Worm (Caenorhabditis elegans): ENCODE data around the gene fbxc-31.

The fbxc-31 gene

DNA sequence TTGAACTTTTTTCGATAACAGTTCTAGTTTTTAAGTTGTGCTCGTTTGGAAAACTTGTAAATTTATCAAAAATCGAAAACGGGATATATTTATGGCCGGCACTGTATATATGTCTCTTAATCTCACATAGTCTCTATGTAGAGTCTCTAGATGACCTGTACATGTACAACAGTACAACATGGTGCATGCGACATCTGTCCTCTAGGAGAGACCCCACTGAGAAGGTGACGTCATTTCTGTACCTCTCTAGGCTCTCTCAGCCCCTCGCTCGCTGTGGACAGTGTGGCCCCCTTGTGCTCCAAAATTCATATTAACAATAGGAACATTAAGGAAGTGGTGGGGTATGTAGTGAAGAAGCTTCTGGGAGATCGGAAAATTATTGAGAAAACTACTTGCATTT is 25.5 kb downstream of the fbxc-31 start:
- TF ChIP-seq ama-1 (optimal IDR thresholded peaks at IDR 0.05) (no peak), ama-1 (GFP tag; optimal IDR thresholded peaks at IDR 0.05) (no peak), tbp1 (GFP tag; optimal IDR thresholded peaks at IDR 0.05) (no peak), sptf-2 (GFP tag; optimal IDR thresholded peaks at IDR 0.05) (no peak), sea-2 (GFP tag; IDR thresholded peaks at IDR 0.05) (no peak), pha-4 (tag; optimal IDR thresholded peaks at IDR 0.05) (no peak), hmg-1.2 (GFP tag; IDR thresholded peaks at IDR 0.05) (no peak), xnd-1 (tag; optimal IDR thresholded peaks at IDR 0.05) (no peak), cebp-2 (GFP tag; IDR thresholded peaks at IDR 0.05) (no peak), bed-2 (GFP tag; IDR thresholded peaks at IDR 0.05) (no peak), dox-1 (GFP tag; IDR thresholded peaks at IDR 0.05) (no peak), mel-28 (tag; optimal IDR thresholded peaks at IDR 0.05; ENCODE audit: borderline replicate concordance) (no peak), chd-7 (tag; optimal IDR thresholded peaks at IDR 0.05) (no peak), lin-54 (GFP tag; optimal IDR thresholded peaks at IDR 0.05) (no peak), akir-1 (GFP tag; optimal IDR thresholded peaks at IDR 0.05) (no peak), ceh-27 (GFP tag; optimal IDR thresholded peaks at IDR 0.05) (no peak)

DNA sequence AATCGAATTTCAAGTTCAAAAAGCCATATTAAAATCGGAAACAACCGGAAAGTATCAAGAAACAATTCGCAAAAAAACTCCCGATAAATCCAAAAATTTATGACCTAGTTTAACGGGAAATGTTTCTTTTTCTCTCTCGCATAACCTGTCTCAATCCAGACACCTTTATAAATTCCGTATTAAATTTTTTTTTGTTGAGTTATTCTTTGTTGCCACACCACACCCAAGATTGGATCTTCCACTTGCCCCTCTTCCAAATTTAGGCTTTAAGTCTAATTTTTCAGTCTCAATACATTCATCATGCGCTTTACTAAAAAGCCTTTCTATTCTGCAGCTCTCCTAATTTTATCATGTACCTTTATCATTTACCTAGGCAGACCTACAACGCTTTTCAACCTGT is 26.8 kb downstream of the fbxc-31 start, which contains the start of gene R07C3.3:
Gene R07C3.3 (plus strand): TSS at position 301 of the 400 bp plus-strand sequence.
- TF ChIP-seq ZK185.1 (tag; optimal IDR thresholded peaks at IDR 0.05; ENCODE audit: poor library complexity, severe bottlenecking) (no peak), madf-3 (GFP tag; IDR thresholded peaks at IDR 0.05) (no peak), dox-1 (GFP tag; IDR thresholded peaks at IDR 0.05) (no peak), him-1 (tag; optimal IDR thresholded peaks at IDR 0.05) (no peak), lin-54 (GFP tag; optimal IDR thresholded peaks at IDR 0.05) (no peak), ceh-58 (GFP tag; IDR thresholded peaks at IDR 0.05) (no peak), ekl-4 (GFP tag; IDR thresholded peaks at IDR 0.05) (no peak), ceh-27 (GFP tag; optimal IDR thresholded peaks at IDR 0.05) (no peak), mxl-1 (tag; optimal IDR thresholded peaks at IDR 0.05) (no peak), F23B12.7 (tag; optimal IDR thresholded peaks at IDR 0.05; ENCODE audit: insufficient read depth) (no peak), nhr-120 (GFP tag; IDR thresholded peaks at IDR 0.05) (no peak), snpc-4 (GFP tag; optimal IDR thresholded peaks at IDR 0.05) (no peak), snpc-4 (tag; optimal IDR thresholded peaks at IDR 0.05) (no peak), mes-4 (tag; optimal IDR thresholded peaks at IDR 0.05) (no peak), rec-8 (tag; optimal IDR thresholded peaks at IDR 0.05) (no peak), cebp-2 (GFP tag; IDR thresholded peaks at IDR 0.05) (no peak), nfya-1 (tag; optimal IDR thresholded peaks at IDR 0.05; ENCODE audit: borderline replicate concordance, insufficient read depth) (no peak), T26A5.8 (tag; optimal IDR thresholded peaks at IDR 0.05) (no peak), hsf-1 (GFP tag; IDR thresholded peaks at IDR 0.05) (no peak), hrde-1 (tag; optimal IDR thresholded peaks at IDR 0.05; ENCODE audit: borderline replicate concordance) (no peak), sptf-2 (GFP tag; optimal IDR thresholded peaks at IDR 0.05) (no peak)

- no peak for TF ChIP-seq F33H1.4 (GFP tag; IDR thresholded peaks at IDR 0.05)
- TF ChIP-seq nhr-27 (tag; optimal IDR thresholded peaks at IDR 0.05), result no peak
- no peak for TF ChIP-seq tlf-1 (GFP tag; optimal IDR thresholded peaks at IDR 0.05)
- TF ChIP-seq F10E7.11 (tag; optimal IDR thresholded peaks at IDR 0.05), result no peak
- no peak for TF ChIP-seq ztf-3 (GFP tag; optimal IDR thresholded peaks at IDR 0.05)
- TF ChIP-seq madf-10 (tag; optimal IDR thresholded peaks at IDR 0.05), result no peak
- no peak for TF ChIP-seq egl-44 (GFP tag; IDR thresholded peaks at IDR 0.05)
- no peak for TF ChIP-seq F57A8.1 (GFP tag; optimal IDR thresholded peaks at IDR 0.05)
Measured at ce11 chrII:940779-941178, 29.0 kb downstream of the fbxc-31 start, which contains the start of gene fbxc-36. Gene fbxc-36, plus strand, starts transcription at chrII:940983.

Measured in whole organism, young adult.